Fruit fly (Drosophila melanogaster): ENCODE results near the gene CG31643.

Gene CG31643

DNA sequence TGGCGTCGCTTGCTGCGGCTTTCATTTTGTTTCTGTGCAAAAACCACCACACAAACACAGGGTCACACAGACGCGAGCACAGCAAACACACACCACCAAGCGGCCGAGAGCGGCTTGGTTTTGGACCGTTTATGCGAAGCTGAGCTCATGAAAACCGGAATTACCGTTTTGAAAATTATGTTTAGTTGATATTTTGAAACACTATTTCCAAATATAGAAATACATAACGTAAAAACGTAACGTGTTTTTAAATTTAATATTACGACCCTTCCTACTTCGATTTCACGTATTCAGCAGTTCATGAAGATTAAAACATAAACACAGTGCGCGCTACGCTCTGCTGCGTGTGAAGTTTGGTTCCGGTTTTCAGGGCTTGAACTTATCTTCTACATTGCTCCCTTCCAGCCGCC is 13.3 kb downstream of the CG31643 start (continued):
- TF ChIP-seq CG14860 (GFP tag; IDR thresholded peaks at IDR 0.05; ENCODE audit: partially characterized antibody) (no peak), CG7556 (GFP tag; optimal IDR thresholded peaks at IDR 0.05) (peak; percentile 97), Elba2 (GFP tag; optimal IDR thresholded peaks at IDR 0.05) (no peak), chn (GFP tag; optimal IDR thresholded peaks at IDR 0.05) (peak; percentile 92), gsb-n (tag; optimal IDR thresholded peaks at IDR 0.05) (peak; percentile 96), dysf (GFP tag; IDR thresholded peaks at IDR 0.05) (peak; percentile 97), CG1233 (GFP tag; optimal IDR thresholded peaks at IDR 0.05) (peak; percentile 96), CG7786 (GFP tag; optimal IDR thresholded peaks at IDR 0.05) (peak; percentile 86), CG4820 (GFP tag; optimal IDR thresholded peaks at IDR 0.05) (peak; percentile 100), CG11560 (tag; IDR thresholded peaks at IDR 0.05) (peak; percentile 56; the same call in 2 of the 3 replicates), Trl (optimal IDR thresholded peaks at IDR 0.05) (peak in 1 of 2 experiments; percentile 6), Trl (GFP tag; optimal IDR thresholded peaks at IDR 0.05) (peak; percentile 97), exex (tag; optimal IDR thresholded peaks at IDR 0.05) (peak; percentile 82), CG7745 (tag; optimal IDR thresholded peaks at IDR 0.05) (peak; percentile 40), ham (GFP tag; IDR thresholded peaks at IDR 0.05) (peak; percentile 61; the same call in 1 of the 2 replicates), CG43689 (GFP tag; IDR thresholded peaks at IDR 0.05) (peak; percentile 71), CHES-1-like (GFP tag; optimal IDR thresholded peaks at IDR 0.05) (peak; percentile 89), Hr3 (GFP tag; optimal IDR thresholded peaks at IDR 0.05) (peak; percentile 80), CG8290 (GFP tag; optimal IDR thresholded peaks at IDR 0.05) (peak; percentile 88), CG8290 (tag; optimal IDR thresholded peaks at IDR 0.05) (peak; percentile 84 to 98), Adf1 (GFP tag; IDR thresholded peaks at IDR 0.05) (peak; percentile 77), Xrp1 (GFP tag; IDR thresholded peaks at IDR 0.05) (peak; percentile 96), z (GFP tag; IDR thresholded peaks at IDR 0.05) (peak; percentile 64; the same call in 2 of the 3 replicates), lola (GFP tag; optimal IDR thresholded peaks at IDR 0.05) (peak in 1 of 3 experiments; percentile 95), row (GFP tag; IDR thresholded peaks at IDR 0.05) (peak; percentile 97), insv (GFP tag; optimal IDR thresholded peaks at IDR 0.05) (peak; percentile 5 to 77), CG10321 (GFP tag; IDR thresholded peaks at IDR 0.05) (peak; percentile 81), CG12391 (tag; optimal IDR thresholded peaks at IDR 0.05) (peak; percentile 98), Nf-YA (GFP tag; IDR thresholded peaks at IDR 0.05) (peak; percentile 90), zf30C (GFP tag; optimal IDR thresholded peaks at IDR 0.05) (peak; percentile 32), HLHmδ (GFP tag; optimal IDR thresholded peaks at IDR 0.05) (no peak), nerfin-2 (GFP tag; IDR thresholded peaks at IDR 0.05; ENCODE audit: partially characterized antibody) (no peak), CG8765 (GFP tag; IDR thresholded peaks at IDR 0.05) (peak; percentile 73), CG11398 (GFP tag; optimal IDR thresholded peaks at IDR 0.05) (peak; percentile 95), ind (GFP tag; optimal IDR thresholded peaks at IDR 0.05) (peak; percentile 90), CG17361 (GFP tag; IDR thresholded peaks at IDR 0.05) (no peak; the same call in none of the 3 replicates), sens (GFP tag) (peak; percentile 99), CG18476 (GFP tag; optimal IDR thresholded peaks at IDR 0.05) (peak; percentile 95), bigmax (GFP tag; optimal IDR thresholded peaks at IDR 0.05) (peak; percentile 29), toy (GFP tag; IDR thresholded peaks at IDR 0.05) (peak; percentile 76; the same call in 1 of the 2 replicates), CG12104 (GFP tag; optimal IDR thresholded peaks at IDR 0.05) (peak; percentile 96), Ptx1 (GFP tag; IDR thresholded peaks at IDR 0.05) (peak; percentile 92), seq (GFP tag; IDR thresholded peaks at IDR 0.05) (peak; percentile 97), croc (GFP tag; conservative IDR thresholded peaks at IDR 0.05) (peak; percentile 82), en (GFP tag; optimal IDR thresholded peaks at IDR 0.05) (peak; percentile 91), her (GFP tag; optimal IDR thresholded peaks at IDR 0.05) (peak; percentile 95), dimm (GFP tag; IDR thresholded peaks at IDR 0.05) (peak; percentile 81), CG9727 (GFP tag; optimal IDR thresholded peaks at IDR 0.05) (peak; percentile 98), chif (GFP tag; optimal IDR thresholded peaks at IDR 0.05) (peak; percentile 92 to 93), CG11456 (GFP tag; IDR thresholded peaks at IDR 0.05) (peak; percentile 93), CG7928 (GFP tag; optimal IDR thresholded peaks at IDR 0.05) (peak; percentile 76), maf-S (GFP tag; optimal IDR thresholded peaks at IDR 0.05) (peak; percentile 91), CTCF (GFP tag; optimal IDR thresholded peaks at IDR 0.05) (peak; percentile 52)

All from whole organism, embryonic.